Fruit fly (Drosophila melanogaster) whole organism, embryonic: Measurements from ENCODE around the gene ATPsynO.

Experiments
- Ada2b ChIP-seq: fragments of 200-800 bp; sonication (Bioruptor generic); IDR thresholded peaks from 2 replicates; pipeline ENCODE4 v1.3.6; 2022; ENCODE audit warnings: missing biosample characterization, missing genetic modification characterization
- Atf3 ChIP-seq: fragments of 200-800 bp; sonication (Bioruptor generic); optimal IDR thresholded peaks from 3 replicates; lab custom pipeline; 2016; ENCODE audit warnings: missing biosample characterization, missing genetic modification characterization
- CG10565 ChIP-seq: fragments of 200-800 bp; sonication (Bioruptor generic); optimal IDR thresholded peaks from 3 replicates; lab custom pipeline; 2016; ENCODE audit warnings: missing biosample characterization, mild to moderate bottlenecking, missing genetic modification characterization
- CG11085 ChIP-seq: fragments of 200-800 bp; sonication (Bioruptor generic); IDR thresholded peaks from 2 replicates; pipeline ENCODE4 v1.3.6; 2022; ENCODE audit warnings: missing biosample characterization, missing genetic modification characterization
- CG11456 ChIP-seq: fragments of 200-800 bp; sonication (Bioruptor generic); IDR thresholded peaks from 3 replicates; pipeline ENCODE4 v1.3.6; 2022; ENCODE audit warnings: missing biosample characterization, missing genetic modification characterization
- CG11696 ChIP-seq: fragments of 200-800 bp; sonication (Bioruptor generic); IDR thresholded peaks from 2 replicates; pipeline ENCODE4 v1.3.6; 2022; ENCODE audit warnings: missing biosample characterization, missing genetic modification characterization
- CG12104 ChIP-seq: fragments of 200-800 bp; sonication (Bioruptor generic); optimal IDR thresholded peaks from 3 replicates; lab custom pipeline; 2016; ENCODE audit warnings: missing biosample characterization, missing genetic modification characterization
- CG13624 ChIP-seq: fragments of 200-800 bp; sonication (Bioruptor generic); optimal IDR thresholded peaks from 2 replicates; lab custom pipeline; 2016; ENCODE audit warnings: missing biosample characterization, missing genetic modification characterization
- CG14860 ChIP-seq: fragments of 200-800 bp; sonication (Bioruptor generic); IDR thresholded peaks from 3 replicates; pipeline ENCODE4 v1.3.6; 2022; ENCODE audit warnings: missing biosample characterization, missing genetic modification characterization; ENCODE audit not compliant: partially characterized antibody
- CG15073 ChIP-seq: fragments of 200-800 bp; sonication (Bioruptor generic); optimal IDR thresholded peaks from 2 replicates; lab custom pipeline; 2016; ENCODE audit warnings: missing biosample characterization, missing genetic modification characterization
- CG15269 ChIP-seq: fragments of 200-800 bp; sonication (Bioruptor generic); optimal IDR thresholded peaks from 2 replicates; lab custom pipeline; 2018; ENCODE audit warnings: missing biosample characterization, mild to moderate bottlenecking, missing genetic modification characterization, moderate library complexity
- CG1792 ChIP-seq: fragments of 200-800 bp; sonication (Bioruptor generic); optimal IDR thresholded peaks from 2 replicates; lab custom pipeline; 2016; ENCODE audit warnings: missing biosample characterization, missing genetic modification characterization
- CG18599 ChIP-seq: fragments of 200-800 bp; sonication (Bioruptor generic); optimal IDR thresholded peaks from 3 replicates; lab custom pipeline; 2017; ENCODE audit warnings: missing biosample characterization, missing genetic modification characterization, mild to moderate bottlenecking, moderate library complexity, missing genetic modification reagents
- CG30431 ChIP-seq: fragments of 200-800 bp; sonication (Bioruptor generic); optimal IDR thresholded peaks from 2 replicates; lab custom pipeline; 2017; ENCODE audit warnings: missing biosample characterization, missing genetic modification characterization
- CG4707 ChIP-seq: fragments of 200-800 bp; sonication (Bioruptor generic); optimal IDR thresholded peaks from 2 replicates; lab custom pipeline; 2018; ENCODE audit warnings: missing biosample characterization, mild to moderate bottlenecking, missing genetic modification characterization, moderate library complexity
- CG6254 ChIP-seq: fragments of 200-800 bp; sonication (Bioruptor generic); optimal IDR thresholded peaks from 3 replicates; lab custom pipeline; 2017; ENCODE audit warnings: mild to moderate bottlenecking, missing biosample characterization, missing genetic modification reagents, missing genetic modification characterization
- CG6765 ChIP-seq: fragments of 200-800 bp; sonication (Bioruptor generic); optimal IDR thresholded peaks from 3 replicates; lab custom pipeline; 2017; ENCODE audit warnings: missing biosample characterization, mild to moderate bottlenecking, missing genetic modification characterization
- CG8290 ChIP-seq, 3 experiments: fragments of 200-800 bp; sonication (Bioruptor generic); optimal IDR thresholded peaks; 2 replicates each; lab custom pipeline; 2016 to 2019; ENCODE audit warnings: missing biosample characterization in 3 of 3, missing genetic modification characterization in 3 of 3, mild to moderate bottlenecking in 2 of 3, moderate library complexity in 1 of 3
- CG9817 ChIP-seq: fragments of 200-800 bp; sonication (Bioruptor generic); optimal IDR thresholded peaks from 2 replicates; lab custom pipeline; 2018; ENCODE audit warnings: missing biosample characterization, mild to moderate bottlenecking, missing genetic modification characterization, moderate library complexity
- Dek ChIP-seq: fragments of 200-800 bp; sonication (Bioruptor generic); optimal IDR thresholded peaks from 3 replicates; lab custom pipeline; 2019; ENCODE audit warnings: missing biosample characterization, mild to moderate bottlenecking, missing genetic modification characterization, moderate library complexity
- Doc3 ChIP-seq: fragments of 200-800 bp; sonication (Bioruptor generic); IDR thresholded peaks from 3 replicates; pipeline ENCODE4 v1.3.6; 2022; ENCODE audit warnings: missing biosample characterization, missing genetic modification characterization; ENCODE audit not compliant: partially characterized antibody
- Elba2 ChIP-seq: fragments of 200-800 bp; sonication (Bioruptor generic); optimal IDR thresholded peaks from 3 replicates; lab custom pipeline; 2016; ENCODE audit warnings: missing biosample characterization, missing genetic modification characterization
- H15 ChIP-seq: fragments of 200-800 bp; sonication (Bioruptor generic); IDR thresholded peaks from 3 replicates; pipeline ENCODE4 v1.3.6; 2022; ENCODE audit warnings: missing biosample characterization, missing genetic modification characterization
- Hr39 ChIP-seq: fragments of >200 bp; optimal IDR thresholded peaks from 2 replicates; lab custom pipeline; 2017
- Med ChIP-seq: fragments of 200-800 bp; sonication (Bioruptor generic); peaks from one replicate; lab custom pipeline; 2016; ENCODE audit warnings: missing biosample characterization, missing genetic modification characterization, mild to moderate bottlenecking, inconsistent platforms, moderate library complexity
- Pdp1 ChIP-seq, 2 experiments: fragments of 200-800 bp; sonication (Bioruptor generic); optimal IDR thresholded peaks; 3 replicates each; lab custom pipeline; 2016; ENCODE audit warnings: missing biosample characterization in 2 of 2, missing genetic modification characterization in 2 of 2, mild to moderate bottlenecking in 1 of 2, moderate library complexity in 1 of 2
- Side ChIP-seq: fragments of 200-800 bp; sonication (Bioruptor generic); optimal IDR thresholded peaks from 2 replicates; lab custom pipeline; 2016; ENCODE audit warnings: missing biosample characterization, missing genetic modification characterization
- abd-A ChIP-seq: fragments of 200-800 bp; sonication (Bioruptor generic); optimal IDR thresholded peaks from 3 replicates; lab custom pipeline; 2019; ENCODE audit warnings: missing biosample characterization, mild to moderate bottlenecking, missing genetic modification characterization, moderate library complexity
- exex ChIP-seq: fragments of 200-800 bp; sonication (Bioruptor generic); optimal IDR thresholded peaks from 4 replicates; lab custom pipeline; 2018; ENCODE audit warnings: missing biosample characterization, mild to moderate bottlenecking, missing genetic modification characterization, moderate library complexity
- fd64A ChIP-seq: fragments of 200-800 bp; sonication (Bioruptor generic); optimal IDR thresholded peaks from 3 replicates; lab custom pipeline; 2018; ENCODE audit warnings: missing biosample characterization, mild to moderate bottlenecking, missing genetic modification characterization
- gfzf ChIP-seq: fragments of 200-800 bp; sonication (Bioruptor generic); optimal IDR thresholded peaks from 2 replicates; lab custom pipeline; 2016; ENCODE audit warnings: missing biosample characterization, mild to moderate bottlenecking, missing genetic modification characterization, moderate library complexity
- grn ChIP-seq: fragments of 200-800 bp; sonication (Bioruptor generic); optimal IDR thresholded peaks from 3 replicates; lab custom pipeline; 2017; ENCODE audit warnings: missing biosample characterization, missing genetic modification characterization
- gt ChIP-seq: fragments of 200-800 bp; sonication (Bioruptor generic); IDR thresholded peaks from 2 replicates; pipeline ENCODE4 v1.3.6; 2022; ENCODE audit warnings: missing biosample characterization, missing genetic modification characterization
- hbn ChIP-seq: fragments of 200-800 bp; sonication (Bioruptor generic); IDR thresholded peaks from 2 replicates; pipeline ENCODE4 v1.3.6; 2022; ENCODE audit warnings: missing biosample characterization, missing genetic modification characterization; ENCODE audit not compliant: partially characterized antibody
- jigr1 ChIP-seq: fragments of 200-800 bp; sonication (Bioruptor generic); IDR thresholded peaks from 3 replicates; pipeline ENCODE4 v1.3.6; 2022; ENCODE audit warnings: missing biosample characterization, missing genetic modification characterization
- pros ChIP-seq: fragments of 200-800 bp; sonication (Bioruptor generic); optimal IDR thresholded peaks from 3 replicates; lab custom pipeline; 2019; ENCODE audit warnings: missing biosample characterization, mild to moderate bottlenecking, missing genetic modification characterization, moderate library complexity
- rib ChIP-seq: fragments of 200-800 bp; sonication (Bioruptor generic); IDR thresholded peaks from 2 replicates; pipeline ENCODE4 v1.3.6; 2022; ENCODE audit warnings: missing biosample characterization, missing genetic modification characterization
- sd ChIP-seq: fragments of 200-800 bp; sonication (Bioruptor generic); optimal IDR thresholded peaks from 3 replicates; lab custom pipeline; 2018; ENCODE audit warnings: missing biosample characterization, mild to moderate bottlenecking, missing genetic modification characterization, moderate library complexity
- sens ChIP-seq: fragments of 200-800 bp; sonication (Bioruptor generic); peaks from one replicate; lab custom pipeline; 2016; ENCODE audit warnings: missing biosample characterization, missing genetic modification characterization
- slou ChIP-seq: fragments of 200-800 bp; sonication (Bioruptor generic); optimal IDR thresholded peaks from 3 replicates; lab custom pipeline; 2016; ENCODE audit warnings: missing biosample characterization, missing genetic modification characterization
- tap ChIP-seq: fragments of 200-800 bp; optimal IDR thresholded peaks from 3 replicates; lab custom pipeline; 2019; ENCODE audit warnings: missing biosample characterization, mild to moderate bottlenecking, missing genetic modification characterization, moderate library complexity
- tin ChIP-seq: fragments of 200-800 bp; sonication (Bioruptor generic); optimal IDR thresholded peaks from 3 replicates; lab custom pipeline; 2016; ENCODE audit warnings: missing biosample characterization, missing genetic modification characterization
- trem ChIP-seq: fragments of 200-800 bp; optimal IDR thresholded peaks from 3 replicates; lab custom pipeline; 2019; ENCODE audit warnings: missing biosample characterization, mild to moderate bottlenecking, missing genetic modification characterization, moderate library complexity
- trh ChIP-seq: fragments of 200-800 bp; sonication (Bioruptor generic); optimal IDR thresholded peaks from 2 replicates; lab custom pipeline; 2016; ENCODE audit warnings: missing biosample characterization, missing genetic modification characterization
- unc-4 ChIP-seq: fragments of 200-800 bp; sonication (Bioruptor generic); IDR thresholded peaks from 2 replicates; pipeline ENCODE4 v1.3.6; 2022; ENCODE audit warnings: missing biosample characterization, missing genetic modification characterization; ENCODE audit not compliant: partially characterized antibody
- wdn ChIP-seq: fragments of 200-800 bp; sonication (Bioruptor generic); IDR thresholded peaks from 2 replicates; pipeline ENCODE4 v1.3.6; 2022; ENCODE audit warnings: missing biosample characterization, missing genetic modification characterization
- z ChIP-seq: fragments of 200-800 bp; sonication (Bioruptor generic); IDR thresholded peaks from 3 replicates; pipeline ENCODE4 v1.3.6; 2022; ENCODE audit warnings: missing biosample characterization, missing genetic modification characterization
- zen ChIP-seq: fragments of 200-800 bp; sonication (Bioruptor generic); optimal IDR thresholded peaks from 3 replicates; lab custom pipeline; 2018; ENCODE audit warnings: missing biosample characterization, mild to moderate bottlenecking, missing genetic modification characterization, moderate library complexity
- zfh2 ChIP-seq: fragments of 200-800 bp; sonication (Bioruptor generic); optimal IDR thresholded peaks from 2 replicates; lab custom pipeline; 2016; ENCODE audit warnings: missing biosample characterization, missing genetic modification characterization

ATPsynO gene

DNA sequence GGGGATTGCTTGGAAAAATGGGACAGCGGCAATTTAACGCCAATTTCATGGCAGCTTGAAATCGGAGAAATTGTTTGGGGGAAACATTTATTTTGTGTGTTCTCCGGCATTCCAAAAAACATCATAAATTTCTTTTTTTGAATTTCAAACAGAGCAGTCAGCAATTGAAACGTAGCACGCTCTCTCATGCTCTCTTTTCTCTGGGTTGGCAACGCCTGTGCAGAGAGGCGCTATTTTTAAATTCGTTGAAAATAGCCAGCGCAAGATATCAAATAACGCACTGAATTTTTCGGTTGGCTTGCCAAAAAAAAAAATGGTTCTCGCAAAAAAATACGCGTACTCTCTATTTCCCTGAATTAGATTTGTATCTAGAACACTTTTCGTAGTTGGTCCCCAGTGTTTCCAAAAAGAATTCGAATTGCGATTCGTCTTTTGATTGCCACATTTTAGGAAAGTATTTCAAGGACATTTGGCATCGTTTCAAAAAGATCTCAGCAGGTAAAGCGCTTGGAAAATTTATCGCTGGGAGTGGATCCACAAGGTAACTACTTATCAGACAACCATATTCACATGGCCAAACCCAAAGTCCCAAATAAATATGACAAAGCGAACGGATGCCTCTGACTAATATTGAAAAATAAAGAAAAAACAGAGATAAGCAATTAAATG is 20.8 kb downstream of the ATPsynO start (continued):
- TF ChIP-seq CG10565 (GFP tag; lab: Kevin White, UChicago), result no peak

DNA sequence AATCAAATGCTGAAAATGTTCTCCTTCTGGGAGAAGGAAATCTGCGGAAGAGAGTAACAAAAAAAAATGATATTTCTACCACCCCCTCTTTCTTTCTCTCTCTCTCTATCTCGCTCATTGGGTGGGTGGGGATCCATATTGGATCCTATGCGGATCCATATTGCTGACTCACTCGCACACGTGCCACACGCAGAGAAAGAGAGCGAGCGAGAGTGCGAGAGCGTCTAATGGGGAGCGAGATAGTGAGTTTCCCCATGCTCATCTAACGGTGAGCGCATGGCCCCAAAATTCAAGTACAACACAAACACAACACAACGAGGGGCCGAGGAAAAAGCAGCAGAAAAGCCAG is 21.3 kb downstream of the ATPsynO start:
- TF ChIP-seq sd (tag; lab: Kevin White, UChicago), result no peak
- no peak for TF ChIP-seq gfzf (GFP tag; lab: Kevin White, UChicago)
- TF ChIP-seq tap, result no peak
- no peak for TF ChIP-seq CG12104 (GFP tag; lab: Kevin White, UChicago)
- TF ChIP-seq Ada2b (GFP tag; lab: Robert Waterston, UW), result no peak
- TF ChIP-seq Dek (tag; lab: Kevin White, UChicago), result no peak
- no peak for TF ChIP-seq Side (GFP tag; lab: Kevin White, UChicago)
- no peak for TF ChIP-seq Doc3 (GFP tag; lab: Robert Waterston, UW)
- no peak for TF ChIP-seq CG1792 (GFP tag; lab: Kevin White, UChicago)
- TF ChIP-seq CG11696 (GFP tag; lab: Robert Waterston, UW), result no peak
- no peak for TF ChIP-seq CG18599 (GFP tag; lab: Kevin White, UChicago)
- no peak for TF ChIP-seq fd64A (GFP tag; lab: Kevin White, UChicago)
- TF ChIP-seq CG15073 (GFP tag; lab: Kevin White, UChicago), result no peak
- TF ChIP-seq CG11456 (GFP tag; lab: Robert Waterston, UW), result no peak
- TF ChIP-seq CG11085 (GFP tag; lab: Robert Waterston, UW), result no peak
- no peak for TF ChIP-seq slou
- no peak for TF ChIP-seq CG14860
- no peak for TF ChIP-seq trem
- no peak for TF ChIP-seq exex (tag; lab: Kevin White, UChicago)
- TF ChIP-seq CG15269 (tag; lab: Kevin White, UChicago), result no peak
- TF ChIP-seq CG8290 (GFP tag; optimal IDR thresholded peaks at IDR 0.05; lab: Kevin White, UChicago), result no peak
- TF ChIP-seq CG8290 (tag; optimal IDR thresholded peaks at IDR 0.05; lab: Kevin White, UChicago), result peak in 1 of 2 experiments; percentile 20
- TF ChIP-seq Hr39 (lab: Kevin White, UChicago), result no peak
- no peak for TF ChIP-seq tin (GFP tag; lab: Kevin White, UChicago)
- no peak for TF ChIP-seq zen (tag; lab: Kevin White, UChicago)
- no peak for TF ChIP-seq trh (GFP tag; lab: Kevin White, UChicago)
- TF ChIP-seq gt (GFP tag; lab: Robert Waterston, UW), result no peak
- no peak for TF ChIP-seq pros
- no peak for TF ChIP-seq rib (GFP tag; lab: Robert Waterston, UW)
- no peak for TF ChIP-seq abd-A (tag; lab: Kevin White, UChicago)
- TF ChIP-seq wdn, result no peak
- TF ChIP-seq jigr1 (GFP tag; lab: Robert Waterston, UW), result no peak
- TF ChIP-seq hbn (GFP tag; lab: Robert Waterston, UW), result no peak
- TF ChIP-seq Elba2 (GFP tag; lab: Kevin White, UChicago), result no peak
- no peak for TF ChIP-seq CG13624 (GFP tag; lab: Kevin White, UChicago)
- peak; percentile 63 for TF ChIP-seq sens (GFP tag; lab: Kevin White, UChicago)
- TF ChIP-seq z, result no peak
- no peak for TF ChIP-seq H15 (GFP tag; lab: Robert Waterston, UW)
- TF ChIP-seq CG6254 (GFP tag; lab: Kevin White, UChicago), result no peak
- TF ChIP-seq Med (GFP tag; lab: Kevin White, UChicago), result peak; percentile 64
- TF ChIP-seq CG9817 (tag; lab: Kevin White, UChicago), result no peak
- TF ChIP-seq grn (GFP tag; lab: Kevin White, UChicago), result peak; percentile 1
- TF ChIP-seq CG4707 (GFP tag; lab: Kevin White, UChicago), result peak; percentile 1
- TF ChIP-seq CG30431 (GFP tag; lab: Kevin White, UChicago), result no peak
- no peak for TF ChIP-seq unc-4
- TF ChIP-seq Atf3 (GFP tag; lab: Kevin White, UChicago), result no peak
- no peak for TF ChIP-seq zfh2 (GFP tag; lab: Kevin White, UChicago)
- no peak for TF ChIP-seq Pdp1 (GFP tag; optimal IDR thresholded peaks at IDR 0.05; lab: Kevin White, UChicago)
- TF ChIP-seq CG6765 (GFP tag; lab: Kevin White, UChicago), result peak; percentile 19
